Worm (Caenorhabditis elegans): ENCODE data around the gene C01G6.2.
A peak's percentile ranks its signal among the peaks of the same experiment; 100 is the strongest.

Gene C01G6.2

DNA sequence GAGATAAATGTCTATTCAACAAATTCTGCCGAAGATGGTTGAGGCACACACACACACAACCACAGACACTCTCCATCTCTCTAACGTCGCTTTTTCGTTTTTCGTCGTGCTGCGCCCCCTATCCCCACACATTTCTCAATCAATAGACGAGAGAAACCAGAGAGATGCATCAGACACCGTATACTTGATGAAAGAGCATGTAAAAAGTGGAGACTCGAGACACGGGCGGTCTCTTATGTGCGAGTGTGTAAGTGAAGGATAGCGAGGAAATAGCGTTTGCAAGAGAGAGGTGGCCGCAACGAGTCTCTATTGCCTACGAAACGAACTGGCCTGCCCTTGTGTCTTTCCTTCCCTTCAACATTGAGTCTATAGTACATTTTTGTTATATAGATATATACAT lies 15.9 kb downstream of the C01G6.2 start (continued):
- TF ChIP-seq tra-1 (GFP tag; IDR thresholded peaks at IDR 0.05) (peak; percentile 78), madf-5 (GFP tag; IDR thresholded peaks at IDR 0.05) (no peak), nhr-10 (tag; optimal IDR thresholded peaks at IDR 0.05) (peak; percentile 39), fos-1 (tag; optimal IDR thresholded peaks at IDR 0.05) (peak; percentile 35), rbr-2 (tag; optimal IDR thresholded peaks at IDR 0.05) (peak; percentile 88), lin-38 (GFP tag; IDR thresholded peaks at IDR 0.05) (peak; percentile 61), saeg-2 (GFP tag; IDR thresholded peaks at IDR 0.05) (0 out of 2 replicates have a peak, but pooled peaks have one; percentile 51), zag-1 (tag; optimal IDR thresholded peaks at IDR 0.05) (no peak)

DNA sequence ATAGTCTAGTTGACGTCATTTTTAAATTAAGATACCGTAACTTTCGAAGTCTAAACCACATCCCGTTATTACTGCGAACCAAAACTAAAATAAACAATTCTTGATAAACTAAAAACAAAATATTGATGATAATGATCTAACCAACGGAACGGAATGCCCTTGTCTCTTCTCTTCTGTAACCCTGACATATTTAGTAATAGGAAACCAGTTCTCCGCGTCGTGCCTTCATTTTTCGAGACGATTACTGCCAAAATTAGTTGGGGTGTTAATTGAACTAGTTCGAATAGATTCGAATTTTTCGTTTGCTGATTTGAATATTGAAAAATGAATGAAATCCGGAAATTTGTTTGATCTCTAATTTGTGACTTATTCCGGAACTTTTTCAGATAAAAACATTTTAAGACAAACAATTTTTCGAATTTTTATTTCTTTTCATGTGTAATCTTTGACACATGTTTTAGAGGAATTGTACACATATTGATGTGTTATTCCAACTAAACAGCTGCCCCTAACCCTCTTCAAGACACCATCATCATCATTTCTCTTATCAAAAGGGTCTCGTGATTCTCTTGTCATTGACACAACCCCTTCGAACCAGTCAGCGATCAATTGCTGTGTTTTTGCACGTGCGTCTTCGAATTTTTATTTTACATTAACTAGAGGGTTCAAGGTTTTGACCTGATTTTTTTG lies 17.0 kb downstream of the C01G6.2 start:
- TF ChIP-seq hlh-11 (tag; optimal IDR thresholded peaks at IDR 0.05) (peak; percentile 97), ZK546.5 (tag; optimal IDR thresholded peaks at IDR 0.05) (no peak), daf-8 (GFP tag; IDR thresholded peaks at IDR 0.05) (no peak), gei-8 (GFP tag; optimal IDR thresholded peaks at IDR 0.05) (no peak), arid-1 (GFP tag; conservative IDR thresholded peaks at IDR 0.05) (no peak), T26A8.4 (GFP tag; IDR thresholded peaks at IDR 0.05) (peak; percentile 37; the same call in 1 of the 2 replicates), nhr-102 (tag; optimal IDR thresholded peaks at IDR 0.05) (peak; percentile 78), fos-1 (tag; optimal IDR thresholded peaks at IDR 0.05) (peak; percentile 33), hlh-30 (tag; optimal IDR thresholded peaks at IDR 0.05; ENCODE audit: insufficient read depth) (peak; percentile 96), mdt-29 (GFP tag; IDR thresholded peaks at IDR 0.05) (peak; percentile 53; the same call in 1 of the 2 replicates), cey-2 (tag; optimal IDR thresholded peaks at IDR 0.05; ENCODE audit: borderline replicate concordance, insufficient read depth) (no peak), unc-39 (tag; optimal IDR thresholded peaks at IDR 0.05) (no peak), lin-38 (GFP tag; IDR thresholded peaks at IDR 0.05) (0 out of 2 replicates have a peak, but pooled peaks have one; percentile 12), ztf-7 (tag; optimal IDR thresholded peaks at IDR 0.05) (peak; percentile 14), ceh-20 (GFP tag; IDR thresholded peaks at IDR 0.05) (peak; percentile 18; the same call in 1 of the 2 replicates), zfp-3 (GFP tag; conservative IDR thresholded peaks at IDR 0.05) (peak; percentile 67; the same call in 1 of the 2 replicates), duxl-1 (tag; optimal IDR thresholded peaks at IDR 0.05; ENCODE audit: poor library complexity) (no peak), lsy-2 (tag; optimal IDR thresholded peaks at IDR 0.05) (peak; percentile 2 to 81), F37D6.2 (tag; optimal IDR thresholded peaks at IDR 0.05) (no peak), dmd-6 (GFP tag; IDR thresholded peaks at IDR 0.05) (peak; percentile 97), spr-3 (GFP tag; optimal IDR thresholded peaks at IDR 0.05) (peak; percentile 20), nhr-42 (GFP tag; IDR thresholded peaks at IDR 0.05) (no peak), mep-1 (tag; optimal IDR thresholded peaks at IDR 0.05) (peak; percentile 70), D1046.2 (GFP tag; IDR thresholded peaks at IDR 0.05) (no peak), hif-1 (tag; optimal IDR thresholded peaks at IDR 0.05) (peak; percentile 64 to 89), F10B5.3 (tag; optimal IDR thresholded peaks at IDR 0.05) (no peak), pha-4 (GFP tag; IDR thresholded peaks at IDR 0.05) (peak; percentile 59; the same call in 1 of the 2 replicates), pha-4 (tag; optimal IDR thresholded peaks at IDR 0.05) (no peak), T20F7.1 (GFP tag; optimal IDR thresholded peaks at IDR 0.05) (peak; percentile 62), mes-2 (tag; optimal IDR thresholded peaks at IDR 0.05; ENCODE audit: poor library complexity, severe bottlenecking) (peak; percentile 66), ceh-82 (tag; optimal IDR thresholded peaks at IDR 0.05) (no peak), mxl-2 (GFP tag; conservative IDR thresholded peaks at IDR 0.05) (peak; percentile 63; the same call in 1 of the 2 replicates), ceh-28 (tag; optimal IDR thresholded peaks at IDR 0.05) (no peak), Y48G9A.11 (GFP tag; IDR thresholded peaks at IDR 0.05) (0 out of 2 replicates have a peak, but pooled peaks have one; percentile 25), ztf-11 (tag; optimal IDR thresholded peaks at IDR 0.05) (no peak), mxl-3 (GFP tag; optimal IDR thresholded peaks at IDR 0.05) (peak; percentile 54), tra-1 (GFP tag; IDR thresholded peaks at IDR 0.05) (peak; percentile 50; the same call in 1 of the 2 replicates), pqm-1 (tag; optimal IDR thresholded peaks at IDR 0.05) (no peak), nhr-77 (tag; optimal IDR thresholded peaks at IDR 0.05) (peak; percentile 95), zip-11 (GFP tag; IDR thresholded peaks at IDR 0.05) (no peak), nhr-10 (tag; optimal IDR thresholded peaks at IDR 0.05) (peak; percentile 19), dpl-1 (GFP tag; optimal IDR thresholded peaks at IDR 0.05) (peak; percentile 16), nhr-11 (tag; optimal IDR thresholded peaks at IDR 0.05) (peak; percentile 78)
